Worm (Caenorhabditis elegans): ENCODE results near the gene K07B1.7.

K07B1.7 gene

ce11 chrV:9359674-9360073 is 12.9 kb upstream of the K07B1.7 start, which contains the start of gene gpa-3:
TSS of gene gpa-3 (minus strand) at chrV:9359774.
- TF ChIP-seq W03F9.2 (tag; optimal IDR thresholded peaks at IDR 0.05) (no peak), dao-5 (tag; optimal IDR thresholded peaks at IDR 0.05) (no peak), him-1 (tag; optimal IDR thresholded peaks at IDR 0.05) (no peak)

ce11 chrV:9356345-9356744 is 9.6 kb upstream of the K07B1.7 start, which contains the start of gene ttr-49:
TSS of gene ttr-49 (minus strand) at chrV:9356515.
- no peak for TF ChIP-seq dao-5 (tag; optimal IDR thresholded peaks at IDR 0.05)
- TF ChIP-seq W03F9.2 (tag; optimal IDR thresholded peaks at IDR 0.05) = no peak
- TF ChIP-seq him-1 (tag; optimal IDR thresholded peaks at IDR 0.05) = no peak

- TF ChIP-seq W03F9.2 (tag; optimal IDR thresholded peaks at IDR 0.05) (no peak), dao-5 (tag; optimal IDR thresholded peaks at IDR 0.05) (no peak), him-1 (tag; optimal IDR thresholded peaks at IDR 0.05) (no peak)
Measured at ce11 chrV:9355371-9355770, 8.6 kb upstream of the K07B1.7 start, which contains the start of gene ttr-40. TSS of gene ttr-40 (minus strand) at chrV:9355471.

- TF ChIP-seq W03F9.2 (tag; optimal IDR thresholded peaks at IDR 0.05) (no peak), dao-5 (tag; optimal IDR thresholded peaks at IDR 0.05) (no peak), him-1 (tag; optimal IDR thresholded peaks at IDR 0.05) (no peak)
Measured at ce11 chrV:9352947-9353346, 6.2 kb upstream of the K07B1.7 start, which contains the start of gene srx-46. TSS of gene srx-46 (plus strand) at chrV:9353247.

- TF ChIP-seq dao-5 (tag; optimal IDR thresholded peaks at IDR 0.05) = no peak
- TF ChIP-seq W03F9.2 (tag; optimal IDR thresholded peaks at IDR 0.05) = no peak
- TF ChIP-seq him-1 (tag; optimal IDR thresholded peaks at IDR 0.05) = no peak
Measured at ce11 chrV:9349687-9350086, 2.9 kb upstream of the K07B1.7 start, which contains the start of gene srx-47. TSS of gene srx-47 (plus strand) at chrV:9349987.

- TF ChIP-seq dao-5 (tag; optimal IDR thresholded peaks at IDR 0.05) = no peak
- peak; percentile 89 for TF ChIP-seq W03F9.2 (tag; optimal IDR thresholded peaks at IDR 0.05)
- TF ChIP-seq him-1 (tag; optimal IDR thresholded peaks at IDR 0.05) = peak; percentile 96
Measured at ce11 chrV:9343629-9344624, 2.8 kb downstream of the K07B1.7 start, which contains the start of gene tos-1. TSS of gene tos-1 (minus strand) at chrV:9344203.

- TF ChIP-seq him-1 (tag; optimal IDR thresholded peaks at IDR 0.05) = no peak
- no peak for TF ChIP-seq dao-5 (tag; optimal IDR thresholded peaks at IDR 0.05)
- TF ChIP-seq W03F9.2 (tag; optimal IDR thresholded peaks at IDR 0.05) = no peak
Measured at ce11 chrV:9342965-9343628, 3.7 kb downstream of the K07B1.7 start.

ce11 chrV:9340318-9340717 is 6.4 kb downstream of the K07B1.7 start:
- TF ChIP-seq him-1 (tag; optimal IDR thresholded peaks at IDR 0.05) = no peak
- no peak for TF ChIP-seq dao-5 (tag; optimal IDR thresholded peaks at IDR 0.05)
- TF ChIP-seq W03F9.2 (tag; optimal IDR thresholded peaks at IDR 0.05) = no peak

ce11 chrV:9338452-9338851 is 8.3 kb downstream of the K07B1.7 start:
- TF ChIP-seq dao-5 (tag; optimal IDR thresholded peaks at IDR 0.05) (no peak), him-1 (tag; optimal IDR thresholded peaks at IDR 0.05) (no peak), W03F9.2 (tag; optimal IDR thresholded peaks at IDR 0.05) (no peak)

ce11 chrV:9336462-9336861 is 10.3 kb downstream of the K07B1.7 start, which contains the start of gene coq-6:
TSS of gene coq-6 (plus strand) at chrV:9336762.
- no peak for TF ChIP-seq him-1 (tag; optimal IDR thresholded peaks at IDR 0.05)
- TF ChIP-seq dao-5 (tag; optimal IDR thresholded peaks at IDR 0.05) = no peak
- TF ChIP-seq W03F9.2 (tag; optimal IDR thresholded peaks at IDR 0.05) = no peak

- TF ChIP-seq him-1 (tag; optimal IDR thresholded peaks at IDR 0.05) (no peak), W03F9.2 (tag; optimal IDR thresholded peaks at IDR 0.05) (peak; percentile 29), dao-5 (tag; optimal IDR thresholded peaks at IDR 0.05) (no peak)
Measured at ce11 chrV:9334216-9334615, 12.5 kb downstream of the K07B1.7 start, which contains the start of gene ucp-4. TSS of gene ucp-4 (plus strand) at chrV:9334298.

ce11 chrV:9333316-9334048 is 13.3 kb downstream of the K07B1.7 start, which contains the start of gene acl-14:
TSS of gene acl-14 (minus strand) at chrV:9333631.
- TF ChIP-seq dao-5 (tag; optimal IDR thresholded peaks at IDR 0.05) (no peak), W03F9.2 (tag; optimal IDR thresholded peaks at IDR 0.05) (no peak), him-1 (tag; optimal IDR thresholded peaks at IDR 0.05) (no peak)

All from whole organism, L4/young adult.